Fruit fly (Drosophila melanogaster) whole organism, wandering third instar larva: ENCODE results near the gene Bruce.
A peak's percentile ranks its signal among the peaks of the same experiment; 100 is the strongest.

Source experiments
- Abd-B ChIP-seq: fragments of >200 bp; optimal IDR thresholded peaks from 2 replicates; lab custom pipeline; 2017; ENCODE audit warnings: missing biosample characterization, missing genetic modification characterization
- CG32264 ChIP-seq: fragments of 200-800 bp; sonication (Bioruptor generic); optimal IDR thresholded peaks from 2 replicates; lab custom pipeline; 2016; ENCODE audit warnings: missing biosample characterization, missing genetic modification characterization
- CG9705 ChIP-seq: fragments of 200-800 bp; sonication (Bioruptor generic); optimal IDR thresholded peaks from 2 replicates; lab custom pipeline; 2018; ENCODE audit warnings: missing biosample characterization, mild to moderate bottlenecking, missing genetic modification characterization
- CrebA ChIP-seq: fragments of 200-800 bp; sonication (Bioruptor generic); optimal IDR thresholded peaks from 2 replicates; lab custom pipeline; 2016; ENCODE audit warnings: missing biosample characterization, mild to moderate bottlenecking, missing genetic modification characterization, borderline replicate concordance
- Dfd ChIP-seq: fragments of >200 bp; optimal IDR thresholded peaks from 2 replicates; lab custom pipeline; 2017; ENCODE audit warnings: missing biosample characterization, missing genetic modification characterization
- Dif ChIP-seq: fragments of 200-275, 200-300 bp; sonication (Bioruptor generic); optimal IDR thresholded peaks from 2 replicates; lab custom pipeline; 2018; ENCODE audit warnings: missing biosample characterization, missing genetic modification characterization; ENCODE audit not compliant: partially characterized antibody
- GATAd ChIP-seq: sonication (Bioruptor generic); optimal IDR thresholded peaks from 2 replicates; lab custom pipeline; 2016; ENCODE audit warnings: missing biosample characterization, missing genetic modification characterization
- HLH106 ChIP-seq: fragments of 200-800 bp; optimal IDR thresholded peaks from 3 replicates; lab custom pipeline; 2019; ENCODE audit warnings: missing biosample characterization, mild to moderate bottlenecking, missing genetic modification characterization, moderate library complexity
- Hnf4 ChIP-seq: fragments of 200-800 bp; sonication (Bioruptor generic); optimal IDR thresholded peaks from 2 replicates; lab custom pipeline; 2016; ENCODE audit warnings: missing biosample characterization, mild to moderate bottlenecking, missing genetic modification characterization
- Hr78 ChIP-seq: fragments of >200 bp; optimal IDR thresholded peaks from 2 replicates; lab custom pipeline; 2017; ENCODE audit warnings: missing biosample characterization, missing genetic modification characterization
- Hr83 ChIP-seq: fragments of 200-300 bp; sonication (Bioruptor generic); optimal IDR thresholded peaks from 2 replicates; lab custom pipeline; 2016; ENCODE audit warnings: missing biosample characterization, mild to moderate bottlenecking, missing genetic modification characterization, moderate library complexity; ENCODE audit not compliant: poor library complexity, severe bottlenecking
- Jra ChIP-seq: sonication (Bioruptor generic); optimal IDR thresholded peaks from 2 replicates; lab custom pipeline; 2016; ENCODE audit warnings: missing biosample characterization, missing genetic modification characterization
- Mio ChIP-seq: sonication (Bioruptor generic); optimal IDR thresholded peaks from 2 replicates; lab custom pipeline; 2016; ENCODE audit warnings: missing biosample characterization, missing genetic modification characterization
- Myc ChIP-seq: fragments of >200 bp; optimal IDR thresholded peaks from 2 replicates; lab custom pipeline; 2017
- N ChIP-seq: fragments of >200 bp; optimal IDR thresholded peaks from 2 replicates; lab custom pipeline; 2018; ENCODE audit warnings: missing biosample characterization, missing external identifiers, missing genetic modification characterization
- OdsH ChIP-seq: fragments of 200-800 bp; sonication (Bioruptor generic); optimal IDR thresholded peaks from 2 replicates; lab custom pipeline; 2016; ENCODE audit warnings: missing biosample characterization, mild to moderate bottlenecking, missing genetic modification characterization
- Rel ChIP-seq, 2 experiments: fragments of 200-800 bp; sonication (Bioruptor generic) in 1 of 2; optimal IDR thresholded peaks; 2 replicates in 1 of 2; 3 replicates in 1 of 2; lab custom pipeline; 2016 to 2019; ENCODE audit warnings: mild to moderate bottlenecking in 2 of 2, missing biosample characterization in 2 of 2, missing genetic modification characterization in 2 of 2, moderate library complexity in 1 of 2
- Sp1 ChIP-seq: fragments of 200-800 bp; sonication (Bioruptor generic); optimal IDR thresholded peaks from 3 replicates; lab custom pipeline; 2019; ENCODE audit warnings: missing biosample characterization, mild to moderate bottlenecking, missing genetic modification characterization, moderate library complexity
- Vsx2 ChIP-seq: fragments of 200-300, 225-300 bp; sonication (Bioruptor generic); optimal IDR thresholded peaks from 2 replicates; lab custom pipeline; 2018; ENCODE audit warnings: missing biosample characterization, missing genetic modification characterization; ENCODE audit not compliant: partially characterized antibody
- br ChIP-seq: fragments of 200-800 bp; sonication (Bioruptor generic); optimal IDR thresholded peaks from 2 replicates; lab custom pipeline; 2016; ENCODE audit warnings: missing biosample characterization, missing genetic modification characterization
- brk ChIP-seq: fragments of 200-800 bp; sonication (Bioruptor generic); optimal IDR thresholded peaks from 2 replicates; lab custom pipeline; 2016; ENCODE audit warnings: missing biosample characterization, mild to moderate bottlenecking, missing genetic modification characterization
- dl ChIP-seq, 2 experiments: fragments of 175-275, 200-275 bp in 1 of 2; fragments of 200-275 bp in 1 of 2; sonication (Bioruptor generic); optimal IDR thresholded peaks; lab custom pipeline; 2018; ENCODE audit warnings: mild to moderate bottlenecking in 2 of 2, missing biosample characterization in 2 of 2, missing genetic modification characterization in 2 of 2, moderate library complexity in 2 of 2; ENCODE audit not compliant: partially characterized antibody in 2 of 2, insufficient read depth in 1 of 2
- dmrt93B ChIP-seq: fragments of 200-800 bp; sonication (Bioruptor generic); optimal IDR thresholded peaks from 2 replicates; lab custom pipeline; 2018; ENCODE audit warnings: missing biosample characterization, mild to moderate bottlenecking, missing genetic modification characterization
- dsf ChIP-seq: sonication (Bioruptor generic); optimal IDR thresholded peaks from 2 replicates; lab custom pipeline; 2016; ENCODE audit warnings: missing biosample characterization, missing genetic modification characterization, borderline replicate concordance
- ey ChIP-seq: fragments of 200-800 bp; sonication (Bioruptor generic); optimal IDR thresholded peaks from 2 replicates; lab custom pipeline; 2016; ENCODE audit warnings: missing biosample characterization, missing genetic modification characterization
- foxo ChIP-seq, 2 experiments: fragments of 200-800 bp; sonication (Bioruptor generic); optimal IDR thresholded peaks; 2 replicates in 1 of 2; 3 replicates in 1 of 2; lab custom pipeline; 2016 to 2017; ENCODE audit warnings: missing biosample characterization in 2 of 2, missing genetic modification characterization in 2 of 2
- fru ChIP-seq: fragments of 200-800 bp; sonication (Bioruptor generic); optimal IDR thresholded peaks from 3 replicates; lab custom pipeline; 2016; ENCODE audit warnings: missing biosample characterization, mild to moderate bottlenecking, missing genetic modification characterization
- h ChIP-seq: fragments of 200-800 bp; sonication (Bioruptor generic); optimal IDR thresholded peaks from 3 replicates; lab custom pipeline; 2016; ENCODE audit warnings: missing biosample characterization, mild to moderate bottlenecking, missing genetic modification characterization
- jim ChIP-seq: fragments of 175-275, 200-325 bp; sonication (Bioruptor generic); optimal IDR thresholded peaks from 2 replicates; lab custom pipeline; 2016; ENCODE audit warnings: missing biosample characterization, mild to moderate bottlenecking, missing genetic modification characterization
- lola ChIP-seq: fragments of >200 bp; optimal IDR thresholded peaks from 2 replicates; lab custom pipeline; 2017; ENCODE audit warnings: missing biosample characterization, missing genetic modification characterization
- pan ChIP-seq: fragments of >200 bp; optimal IDR thresholded peaks from 2 replicates; lab custom pipeline; 2017
- psq ChIP-seq: fragments of 200-800 bp; sonication (Bioruptor generic); optimal IDR thresholded peaks from 3 replicates; lab custom pipeline; 2017; ENCODE audit warnings: missing biosample characterization, mild to moderate bottlenecking, missing genetic modification characterization, moderate library complexity
- rgr ChIP-seq: fragments of 200-800 bp; sonication (Bioruptor generic); optimal IDR thresholded peaks from 3 replicates; lab custom pipeline; 2016; ENCODE audit warnings: missing biosample characterization, mild to moderate bottlenecking, missing genetic modification characterization
- sage ChIP-seq: fragments of 200-800 bp; sonication (Bioruptor generic); optimal IDR thresholded peaks from 2 replicates; lab custom pipeline; 2016; ENCODE audit warnings: missing biosample characterization, mild to moderate bottlenecking, missing genetic modification characterization
- sv ChIP-seq: fragments of 200-800 bp; sonication (Bioruptor generic); optimal IDR thresholded peaks from 3 replicates; lab custom pipeline; 2016; ENCODE audit warnings: missing biosample characterization, missing genetic modification characterization
- tai ChIP-seq: sonication (Bioruptor generic); optimal IDR thresholded peaks from 2 replicates; lab custom pipeline; 2016; ENCODE audit warnings: missing biosample characterization, missing genetic modification characterization
- usp ChIP-seq: fragments of >200 bp; optimal IDR thresholded peaks from 2 replicates; lab custom pipeline; 2017; ENCODE audit warnings: missing biosample characterization, missing genetic modification characterization
- woc ChIP-seq: sonication (Bioruptor generic); optimal IDR thresholded peaks from 2 replicates; lab custom pipeline; 2016; ENCODE audit warnings: missing biosample characterization, mild to moderate bottlenecking, missing genetic modification characterization

Gene Bruce

DNA sequence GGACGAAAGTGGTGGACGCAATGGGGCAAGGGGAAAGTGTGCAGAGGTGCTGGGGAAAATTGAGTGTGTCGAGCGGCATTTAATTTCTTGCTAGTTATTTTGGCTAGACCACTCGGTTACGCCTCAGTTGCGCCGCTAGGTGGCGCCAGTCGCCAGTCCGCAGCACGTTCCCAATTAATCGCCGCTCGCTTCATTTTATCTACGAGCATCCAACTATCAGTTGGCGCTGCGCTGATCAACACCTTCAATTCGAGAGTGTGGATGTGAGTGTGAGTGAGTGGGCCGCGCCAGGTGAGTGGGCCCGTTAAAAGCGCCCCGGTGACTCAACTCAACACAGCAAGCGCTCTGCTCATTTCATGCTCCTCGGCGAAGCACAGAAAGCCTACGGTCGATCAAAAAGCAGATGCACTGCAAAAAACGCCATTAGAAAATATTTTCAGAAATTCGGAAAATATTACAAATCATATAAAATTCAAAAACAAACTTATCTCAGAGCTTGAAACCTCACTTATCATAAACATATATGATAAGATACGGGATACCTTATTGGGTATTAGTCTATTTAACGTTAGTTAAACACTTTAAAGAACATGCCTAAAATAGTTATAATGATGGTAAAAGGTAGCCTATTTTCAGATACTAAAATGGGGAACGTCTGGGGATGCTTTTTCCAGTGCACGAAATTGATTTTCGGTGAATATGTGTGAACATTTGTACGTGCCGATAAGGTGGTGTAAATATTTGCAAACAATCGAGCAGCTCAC lies 62.9 kb downstream of the Bruce start:
- TF ChIP-seq usp (GFP tag; lab: Kevin White, UChicago) = no peak
- peak; percentile 89 for TF ChIP-seq rgr
- TF ChIP-seq Mio (GFP tag; lab: Kevin White, UChicago) = peak; percentile 64
- TF ChIP-seq HLH106 (tag; lab: Kevin White, UChicago) = peak; percentile 95
- TF ChIP-seq Vsx2 (GFP tag; lab: Kevin White, UChicago) = no peak
- TF ChIP-seq OdsH (GFP tag; lab: Kevin White, UChicago) = peak; percentile 89
- TF ChIP-seq CrebA (GFP tag; lab: Kevin White, UChicago) = no peak
- peak; percentile 72 for TF ChIP-seq CG32264 (GFP tag; lab: Kevin White, UChicago)
- no peak for TF ChIP-seq GATAd
- no peak for TF ChIP-seq Hr78 (GFP tag; lab: Kevin White, UChicago)
- peak; percentile 74 for TF ChIP-seq tai (GFP tag; lab: Kevin White, UChicago)
- TF ChIP-seq Jra (GFP tag; lab: Kevin White, UChicago) = peak; percentile 70
- peak; percentile 70 for TF ChIP-seq woc
- peak; percentile 91 for TF ChIP-seq Sp1
- TF ChIP-seq fru (GFP tag; lab: Kevin White, UChicago) = peak; percentile 90
- no peak for TF ChIP-seq lola
- TF ChIP-seq pan = no peak
- TF ChIP-seq dsf (GFP tag; lab: Kevin White, UChicago) = no peak
- peak; percentile 90 for TF ChIP-seq ey (GFP tag; lab: Kevin White, UChicago)
- TF ChIP-seq Myc (lab: Kevin White, UChicago) = no peak
- TF ChIP-seq sage (GFP tag; lab: Kevin White, UChicago) = peak; percentile 55
- TF ChIP-seq Hr83 = no peak
- peak; percentile 73 for TF ChIP-seq CG9705 (GFP tag; lab: Kevin White, UChicago)
- peak; percentile 90 for TF ChIP-seq br (GFP tag; lab: Kevin White, UChicago)
- peak; percentile 77 for TF ChIP-seq brk (GFP tag; lab: Kevin White, UChicago)
- TF ChIP-seq N (GFP tag; lab: Kevin White, UChicago) = no peak
- TF ChIP-seq dmrt93B (GFP tag; lab: Kevin White, UChicago) = peak; percentile 86
- TF ChIP-seq h = peak; percentile 92
- TF ChIP-seq sv (GFP tag; lab: Kevin White, UChicago) = peak; percentile 80
- TF ChIP-seq dl (GFP tag; optimal IDR thresholded peaks at IDR 0.05; lab: Kevin White, UChicago; ENCODE audit: insufficient read depth in 1 of 2, partially characterized antibody in 2 of 2) = no peak
- peak; percentile 1 to 92 for TF ChIP-seq foxo (GFP tag; optimal IDR thresholded peaks at IDR 0.05; lab: Kevin White, UChicago)
- no peak for TF ChIP-seq Dif
- TF ChIP-seq Hnf4 (GFP tag; lab: Kevin White, UChicago) = peak; percentile 77
- TF ChIP-seq Dfd (GFP tag; lab: Kevin White, UChicago) = no peak
- TF ChIP-seq Rel (GFP tag; optimal IDR thresholded peaks at IDR 0.05; lab: Kevin White, UChicago) = no peak
- TF ChIP-seq Rel (tag; optimal IDR thresholded peaks at IDR 0.05; lab: Kevin White, UChicago) = peak; percentile 58
- TF ChIP-seq jim (GFP tag; lab: Kevin White, UChicago) = no peak
- TF ChIP-seq psq (GFP tag; lab: Kevin White, UChicago) = peak; percentile 76
- TF ChIP-seq Abd-B (GFP tag; lab: Kevin White, UChicago) = no peak

DNA sequence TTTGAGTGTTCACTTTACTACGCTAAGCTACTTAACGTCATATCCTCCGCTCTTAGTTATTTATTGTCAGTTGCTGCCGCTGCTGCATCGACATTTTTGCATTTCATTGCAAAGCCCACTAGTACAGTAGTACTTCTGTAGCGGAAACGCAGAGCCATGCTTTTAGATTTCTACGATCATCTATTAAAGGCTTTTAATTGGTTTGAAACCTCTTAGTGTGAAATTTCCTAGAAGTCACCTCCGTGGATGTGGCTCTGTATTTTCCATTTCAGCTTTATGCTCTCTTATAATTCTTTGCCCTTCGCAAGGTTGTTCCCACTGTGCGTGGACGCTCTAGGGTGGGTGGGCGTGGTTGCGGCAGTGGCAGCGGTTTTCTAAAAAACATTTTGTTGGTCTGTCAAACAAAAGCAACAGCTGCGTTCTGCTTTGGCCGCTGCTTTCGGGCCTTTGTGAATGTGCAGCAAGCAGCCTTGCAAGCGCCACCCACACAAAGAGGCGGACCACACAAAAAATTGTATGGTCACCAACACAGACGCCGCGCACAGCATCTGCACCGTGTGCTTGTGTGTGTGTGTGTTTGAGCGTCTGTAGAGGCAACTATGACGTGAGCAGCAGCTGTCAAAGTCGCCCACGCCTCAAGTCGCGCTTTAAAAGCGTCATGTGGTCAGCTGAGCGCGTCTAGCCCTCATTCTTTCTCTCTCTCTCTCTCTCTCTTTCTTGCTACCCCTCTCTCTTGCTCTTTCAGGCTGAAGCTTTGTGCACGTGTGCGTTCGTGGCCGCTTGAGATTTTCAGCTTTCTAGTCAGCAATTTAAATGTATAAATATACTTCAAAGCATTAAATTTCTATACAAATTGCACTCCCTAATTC lies 64.3 kb downstream of the Bruce start:
- TF ChIP-seq CG32264 (GFP tag; lab: Kevin White, UChicago) (no peak), tai (GFP tag; lab: Kevin White, UChicago) (no peak), br (GFP tag; lab: Kevin White, UChicago) (no peak), Sp1 (no peak), jim (GFP tag; lab: Kevin White, UChicago) (no peak), dmrt93B (GFP tag; lab: Kevin White, UChicago) (no peak), Dif (no peak), h (no peak), Hnf4 (GFP tag; lab: Kevin White, UChicago) (no peak), GATAd (no peak), lola (no peak), rgr (no peak), ey (GFP tag; lab: Kevin White, UChicago) (no peak), brk (GFP tag; lab: Kevin White, UChicago) (no peak)
